Worm (Caenorhabditis elegans) whole organism, L4/young adult: ENCODE data around the gene T06E4.7.

Source experiments
- W03F9.2 ChIP-seq: fragments of 150-350 bp; optimal IDR thresholded peaks from 2 replicates; lab custom pipeline; 2014; ENCODE audit warnings: missing biosample characterization, missing genetic modification characterization
- dao-5 ChIP-seq: sonication (generic microtip); optimal IDR thresholded peaks from 2 replicates; lab custom pipeline; 2016; ENCODE audit warnings: missing genotype, missing genetic modification characterization, moderate library complexity, missing compliant biosample characterization
- him-1 ChIP-seq: sonication (generic microtip); optimal IDR thresholded peaks from 2 replicates; lab custom pipeline; 2016; ENCODE audit warnings: missing genotype, missing genetic modification reagents, missing genetic modification characterization, missing compliant biosample characterization

DNA sequence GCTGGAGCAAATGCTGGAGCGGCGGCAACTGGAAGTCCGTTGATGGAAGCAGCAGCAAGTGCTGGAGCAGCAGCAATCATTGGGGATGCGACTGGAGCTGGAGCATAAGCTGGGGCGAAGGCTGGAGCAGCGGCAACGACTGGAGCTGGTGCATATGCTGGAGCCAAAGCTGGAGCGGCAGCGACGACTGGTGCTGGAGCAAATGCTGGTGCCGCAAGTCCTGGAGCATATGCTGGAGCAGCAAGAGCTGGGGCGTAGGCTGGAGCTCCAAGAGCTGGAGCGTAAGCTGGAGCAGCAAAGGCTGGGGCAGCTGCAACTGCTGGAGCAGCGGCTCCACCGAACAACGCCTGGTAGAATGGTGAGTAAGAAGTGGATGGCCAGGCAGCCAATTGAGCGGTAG is 7.8 kb upstream of the T06E4.7 start:
- TF ChIP-seq dao-5 (tag; lab: Kevin White, UChicago) = no peak
- no peak for TF ChIP-seq W03F9.2 (tag; lab: Kevin White, UChicago)
- TF ChIP-seq him-1 (tag; lab: Kevin White, UChicago) = no peak
